Fruit fly (Drosophila melanogaster) whole organism, embryonic: Measurements from ENCODE around the gene Ac76E.
A peak's percentile ranks its signal among the peaks of the same experiment; 100 is the strongest.

Experiments
- Ada2b ChIP-seq: fragments of 200-800 bp; sonication (Bioruptor generic); IDR thresholded peaks from 2 replicates; pipeline ENCODE4 v1.3.6; 2022; ENCODE audit warnings: missing biosample characterization, missing genetic modification characterization
- Adf1 ChIP-seq: fragments of 200-800 bp; sonication (Bioruptor generic); IDR thresholded peaks from 2 replicates; pipeline ENCODE4 v1.3.6; 2022; ENCODE audit warnings: missing biosample characterization, missing genetic modification characterization
- Asciz ChIP-seq: fragments of 200-800 bp; sonication (Bioruptor generic); optimal IDR thresholded peaks from 2 replicates; lab custom pipeline; 2017; ENCODE audit warnings: missing biosample characterization, mild to moderate bottlenecking, missing genetic modification characterization, missing genetic modification reagents
- Bdp1 ChIP-seq: fragments of 200-800 bp; sonication (Bioruptor generic); optimal IDR thresholded peaks from 3 replicates; lab custom pipeline; 2016; ENCODE audit warnings: missing biosample characterization, missing genetic modification characterization
- CG10543 ChIP-seq: fragments of 200-800 bp; sonication (Bioruptor generic); optimal IDR thresholded peaks from 3 replicates; lab custom pipeline; 2017; ENCODE audit warnings: missing biosample characterization, mild to moderate bottlenecking, missing genetic modification characterization, moderate library complexity
- CG11085 ChIP-seq: fragments of 200-800 bp; sonication (Bioruptor generic); IDR thresholded peaks from 2 replicates; pipeline ENCODE4 v1.3.6; 2022; ENCODE audit warnings: missing biosample characterization, missing genetic modification characterization
- CG11456 ChIP-seq: fragments of 200-800 bp; sonication (Bioruptor generic); IDR thresholded peaks from 3 replicates; pipeline ENCODE4 v1.3.6; 2022; ENCODE audit warnings: missing biosample characterization, missing genetic modification characterization
- CG11696 ChIP-seq: fragments of 200-800 bp; sonication (Bioruptor generic); IDR thresholded peaks from 2 replicates; pipeline ENCODE4 v1.3.6; 2022; ENCODE audit warnings: missing biosample characterization, missing genetic modification characterization
- CG13123 ChIP-seq: fragments of 200-800 bp; sonication (Bioruptor generic); optimal IDR thresholded peaks from 2 replicates; lab custom pipeline; 2016; ENCODE audit warnings: missing biosample characterization, missing genetic modification characterization
- CG1603 ChIP-seq: fragments of 200-800 bp; sonication (Bioruptor generic); optimal IDR thresholded peaks from 2 replicates; lab custom pipeline; 2019; ENCODE audit warnings: missing biosample characterization, mild to moderate bottlenecking, missing genetic modification characterization, moderate library complexity
- CG17829 ChIP-seq: fragments of 200-800 bp; optimal IDR thresholded peaks from 2 replicates; lab custom pipeline; 2019; ENCODE audit warnings: missing biosample characterization, mild to moderate bottlenecking, missing genetic modification characterization, moderate library complexity
- CG30403 ChIP-seq: fragments of 200-800 bp; sonication (Bioruptor generic); optimal IDR thresholded peaks from 3 replicates; lab custom pipeline; 2016; ENCODE audit warnings: missing biosample characterization, missing genetic modification characterization
- CG33557 ChIP-seq: fragments of 200-800 bp; sonication (Bioruptor generic); optimal IDR thresholded peaks from 2 replicates; lab custom pipeline; 2019; ENCODE audit warnings: missing biosample characterization, mild to moderate bottlenecking, missing genetic modification characterization, moderate library complexity
- CG4360 ChIP-seq: fragments of 200-800 bp; sonication (Bioruptor generic); IDR thresholded peaks from 2 replicates; pipeline ENCODE4 v1.3.6; 2022; ENCODE audit warnings: missing biosample characterization, missing genetic modification characterization
- CG7987 ChIP-seq: fragments of 200-800 bp; sonication (Bioruptor generic); optimal IDR thresholded peaks from 2 replicates; lab custom pipeline; 2018; ENCODE audit warnings: missing biosample characterization, mild to moderate bottlenecking, missing genetic modification characterization, moderate library complexity
- CG8290 ChIP-seq, 3 experiments: fragments of 200-800 bp; sonication (Bioruptor generic); optimal IDR thresholded peaks; 2 replicates each; lab custom pipeline; 2016 to 2019; ENCODE audit warnings: missing biosample characterization in 3 of 3, missing genetic modification characterization in 3 of 3, mild to moderate bottlenecking in 2 of 3, moderate library complexity in 1 of 3
- CG9215 ChIP-seq: fragments of 200-800 bp; sonication (Bioruptor generic); IDR thresholded peaks from 2 replicates; pipeline ENCODE4 v1.3.6; 2022; ENCODE audit warnings: missing biosample characterization, missing genetic modification characterization
- CG9437 ChIP-seq: fragments of 200-800 bp; sonication (Bioruptor generic); optimal IDR thresholded peaks from 2 replicates; lab custom pipeline; 2018; ENCODE audit warnings: missing biosample characterization, mild to moderate bottlenecking, missing genetic modification characterization
- CG9727 ChIP-seq: fragments of 200-800 bp; sonication (Bioruptor generic); optimal IDR thresholded peaks from 3 replicates; lab custom pipeline; 2017; ENCODE audit warnings: missing biosample characterization, mild to moderate bottlenecking, missing genetic modification characterization
- HHEX ChIP-seq: fragments of 200-800 bp; sonication (Bioruptor generic); optimal IDR thresholded peaks from 3 replicates; lab custom pipeline; 2017; ENCODE audit warnings: missing biosample characterization, mild to moderate bottlenecking, missing genetic modification characterization, missing genetic modification reagents
- Hr78 ChIP-seq, 2 experiments: fragments of 200-800 bp in 1 of 2; fragments of >200 bp in 1 of 2; sonication (Bioruptor generic) in 1 of 2; optimal IDR thresholded peaks; 2 replicates each; lab custom pipeline; 2017 to 2019; ENCODE audit warnings: missing biosample characterization in 2 of 2, missing genetic modification characterization in 2 of 2, mild to moderate bottlenecking in 1 of 2, moderate library complexity in 1 of 2
- MESR4 ChIP-seq: fragments of 200-800 bp; sonication (Bioruptor generic); optimal IDR thresholded peaks from 2 replicates; lab custom pipeline; 2018; ENCODE audit warnings: missing biosample characterization, mild to moderate bottlenecking, missing genetic modification characterization, moderate library complexity
- Oli ChIP-seq: fragments of 200-800 bp; sonication (Bioruptor generic); optimal IDR thresholded peaks from 2 replicates; lab custom pipeline; 2018; ENCODE audit warnings: missing biosample characterization, mild to moderate bottlenecking, missing genetic modification characterization, moderate library complexity
- PHDP ChIP-seq: fragments of 200-800 bp; sonication (Bioruptor generic); optimal IDR thresholded peaks from 3 replicates; lab custom pipeline; 2018; ENCODE audit warnings: missing biosample characterization, mild to moderate bottlenecking, missing genetic modification characterization, moderate library complexity
- Poxn ChIP-seq: fragments of 200-800 bp; sonication (Bioruptor generic); IDR thresholded peaks from 2 replicates; pipeline ENCODE4 v1.3.6; 2022; ENCODE audit warnings: missing biosample characterization, missing genetic modification characterization
- Ssrp ChIP-seq: fragments of 200-800 bp; sonication (Bioruptor generic); optimal IDR thresholded peaks from 2 replicates; lab custom pipeline; 2018; ENCODE audit warnings: missing biosample characterization, mild to moderate bottlenecking, missing genetic modification characterization, moderate library complexity
- Trl ChIP-seq, 3 experiments: fragments of >200 bp in 2 of 3; fragments of 200-800 bp in 1 of 3; sonication (Bioruptor generic) in 1 of 3; optimal IDR thresholded peaks; 2 replicates in 1 of 3; 3 replicates in 2 of 3; lab custom pipeline; 2016 to 2017; ENCODE audit warnings: missing biosample characterization in 1 of 3, missing genetic modification characterization in 1 of 3
- Usf ChIP-seq: fragments of 200-800 bp; sonication (Bioruptor generic); optimal IDR thresholded peaks from 2 replicates; lab custom pipeline; 2017; ENCODE audit warnings: missing genotype, missing biosample characterization, missing genetic modification characterization
- Xrp1 ChIP-seq: fragments of 200-800 bp; sonication (Bioruptor generic); IDR thresholded peaks from 2 replicates; pipeline ENCODE4 v1.3.6; 2022; ENCODE audit warnings: missing biosample characterization, missing genetic modification characterization
- bigmax ChIP-seq: fragments of 200-800 bp; sonication (Bioruptor generic); optimal IDR thresholded peaks from 2 replicates; lab custom pipeline; 2018; ENCODE audit warnings: missing biosample characterization, mild to moderate bottlenecking, missing genetic modification characterization
- chinmo ChIP-seq: fragments of 200-800 bp; sonication (Bioruptor generic); IDR thresholded peaks from 4 replicates; pipeline ENCODE4 v1.3.6; 2022; ENCODE audit warnings: missing biosample characterization, missing genetic modification characterization; ENCODE audit not compliant: partially characterized antibody
- corto ChIP-seq: fragments of 200-800 bp; sonication (Bioruptor generic); optimal IDR thresholded peaks from 2 replicates; lab custom pipeline; 2016; ENCODE audit warnings: missing biosample characterization, mild to moderate bottlenecking, missing genetic modification characterization, moderate library complexity
- exex ChIP-seq: fragments of 200-800 bp; sonication (Bioruptor generic); optimal IDR thresholded peaks from 4 replicates; lab custom pipeline; 2018; ENCODE audit warnings: missing biosample characterization, mild to moderate bottlenecking, missing genetic modification characterization, moderate library complexity
- gem ChIP-seq: fragments of 200-800 bp; sonication (Bioruptor generic); optimal IDR thresholded peaks from 2 replicates; lab custom pipeline; 2019; ENCODE audit warnings: missing biosample characterization, mild to moderate bottlenecking, missing genetic modification characterization, moderate library complexity
- grau ChIP-seq: fragments of 200-800 bp; optimal IDR thresholded peaks from 3 replicates; lab custom pipeline; 2019; ENCODE audit warnings: missing biosample characterization, mild to moderate bottlenecking, missing genetic modification characterization, moderate library complexity
- ham ChIP-seq: fragments of 200-800 bp; sonication (Bioruptor generic); IDR thresholded peaks from 2 replicates; pipeline ENCODE4 v1.3.6; 2022; ENCODE audit warnings: missing biosample characterization, missing genetic modification characterization
- jing ChIP-seq: fragments of 200-800 bp; sonication (Bioruptor generic); optimal IDR thresholded peaks from 2 replicates; lab custom pipeline; 2018; ENCODE audit warnings: missing biosample characterization, mild to moderate bottlenecking, missing genetic modification characterization
- klu ChIP-seq: fragments of 200-800 bp; sonication (Bioruptor generic); IDR thresholded peaks from 2 replicates; pipeline ENCODE4 v1.3.6; 2022; ENCODE audit warnings: missing biosample characterization, missing genetic modification characterization
- lov ChIP-seq, 2 experiments: fragments of 200-800 bp in 1 of 2; fragments of >200 bp in 1 of 2; sonication (Bioruptor generic) in 1 of 2; IDR thresholded peaks in 1 of 2; optimal IDR thresholded peaks in 1 of 2; 2 replicates in 1 of 2; 3 replicates in 1 of 2; pipeline versions ENCODE4 v1.3.6 to Lab custom; 2017 to 2022; ENCODE audit warnings: missing biosample characterization in 1 of 2, missing genetic modification characterization in 1 of 2
- mld ChIP-seq: fragments of 200-800 bp; sonication (Bioruptor generic); IDR thresholded peaks from 3 replicates; pipeline ENCODE4 v1.3.6; 2022; ENCODE audit warnings: missing biosample characterization, missing genetic modification characterization; ENCODE audit not compliant: partially characterized antibody
- oc ChIP-seq: fragments of 200-800 bp; sonication (Bioruptor generic); optimal IDR thresholded peaks from 2 replicates; lab custom pipeline; 2018; ENCODE audit warnings: missing biosample characterization, mild to moderate bottlenecking, missing genetic modification characterization, moderate library complexity
- pfk ChIP-seq: fragments of 200-800 bp; sonication (Bioruptor generic); optimal IDR thresholded peaks from 2 replicates; lab custom pipeline; 2018; ENCODE audit warnings: missing biosample characterization, mild to moderate bottlenecking, missing genetic modification characterization, moderate library complexity
- schlank ChIP-seq: fragments of 200-800 bp; sonication (Bioruptor generic); optimal IDR thresholded peaks from 2 replicates; lab custom pipeline; 2018; ENCODE audit warnings: missing biosample characterization, mild to moderate bottlenecking, missing genetic modification characterization
- sd ChIP-seq: fragments of 200-800 bp; sonication (Bioruptor generic); optimal IDR thresholded peaks from 3 replicates; lab custom pipeline; 2018; ENCODE audit warnings: missing biosample characterization, mild to moderate bottlenecking, missing genetic modification characterization, moderate library complexity
- stwl ChIP-seq: fragments of 200-800 bp; sonication (Bioruptor generic); optimal IDR thresholded peaks from 3 replicates; lab custom pipeline; 2018; ENCODE audit warnings: missing biosample characterization, mild to moderate bottlenecking, missing genetic modification characterization, moderate library complexity
- unc-4 ChIP-seq: fragments of 200-800 bp; sonication (Bioruptor generic); IDR thresholded peaks from 2 replicates; pipeline ENCODE4 v1.3.6; 2022; ENCODE audit warnings: missing biosample characterization, missing genetic modification characterization; ENCODE audit not compliant: partially characterized antibody

Ac76E gene

dm6 chr3L:19900184-19901089 is 38.6 kb upstream of the Ac76E start (continued):
- TF ChIP-seq Bdp1 (GFP tag; lab: Kevin White, UChicago), result no peak
- no peak for TF ChIP-seq HHEX (GFP tag; lab: Kevin White, UChicago)
- TF ChIP-seq corto (GFP tag; lab: Kevin White, UChicago), result peak; percentile 7
- TF ChIP-seq Ssrp (tag; lab: Kevin White, UChicago), result no peak
- TF ChIP-seq Adf1 (GFP tag; lab: Robert Waterston, UW), result no peak
- 0 out of 2 replicates have a peak, but pooled peaks have one; percentile 15 for TF ChIP-seq Xrp1 (GFP tag; lab: Robert Waterston, UW)
- no peak for TF ChIP-seq mld
- 0 out of 4 replicates have a peak, but pooled peaks have one; percentile 45 for TF ChIP-seq chinmo (GFP tag; lab: Robert Waterston, UW)
- TF ChIP-seq CG10543 (GFP tag; lab: Kevin White, UChicago), result peak; percentile 6
- TF ChIP-seq CG17829 (tag; lab: Kevin White, UChicago), result no peak
- TF ChIP-seq gem (tag; lab: Kevin White, UChicago), result peak; percentile 39
- no peak for TF ChIP-seq schlank (tag; lab: Kevin White, UChicago)
- TF ChIP-seq jing (GFP tag; lab: Kevin White, UChicago), result no peak
- no peak for TF ChIP-seq CG9215
- no peak for TF ChIP-seq CG13123 (GFP tag; lab: Kevin White, UChicago)
- TF ChIP-seq MESR4 (GFP tag; lab: Kevin White, UChicago), result no peak
- peak; percentile 22 for TF ChIP-seq CG1603 (tag; lab: Kevin White, UChicago)
- no peak for TF ChIP-seq bigmax (GFP tag; lab: Kevin White, UChicago)
- TF ChIP-seq CG11085 (GFP tag; lab: Robert Waterston, UW), result no peak
- peak; percentile 58; the same call in 1 of the 2 replicates for TF ChIP-seq CG4360 (GFP tag; lab: Robert Waterston, UW)
- TF ChIP-seq Asciz (GFP tag; lab: Kevin White, UChicago), result no peak
- no peak for TF ChIP-seq CG30403 (GFP tag; lab: Kevin White, UChicago)
- TF ChIP-seq grau, result peak; percentile 24
- no peak for TF ChIP-seq unc-4
- no peak for TF ChIP-seq Poxn
- no peak for TF ChIP-seq pfk
- 0 out of 2 replicates have a peak, but pooled peaks have one; percentile 15 for TF ChIP-seq CG11696 (GFP tag; lab: Robert Waterston, UW)
- TF ChIP-seq ham (GFP tag; lab: Robert Waterston, UW), result no peak
- TF ChIP-seq Trl (optimal IDR thresholded peaks at IDR 0.05; lab: Kevin White, UChicago), result peak; percentile 4 to 22
- TF ChIP-seq Trl (GFP tag; optimal IDR thresholded peaks at IDR 0.05; lab: Kevin White, UChicago), result no peak
- no peak for TF ChIP-seq lov (optimal IDR thresholded peaks at IDR 0.05; lab: Kevin White, UChicago)
- TF ChIP-seq lov (GFP tag; IDR thresholded peaks at IDR 0.05; lab: Robert Waterston, UW), result no peak
- TF ChIP-seq klu (GFP tag; lab: Robert Waterston, UW), result no peak
- no peak for TF ChIP-seq CG33557 (GFP tag; lab: Kevin White, UChicago)
- TF ChIP-seq CG11456, result no peak
- no peak for TF ChIP-seq exex
- peak; percentile 61 for TF ChIP-seq stwl (tag; lab: Kevin White, UChicago)
- peak; percentile 7 for TF ChIP-seq CG9727 (GFP tag; lab: Kevin White, UChicago)
- TF ChIP-seq Usf (GFP tag; lab: Kevin White, UChicago), result no peak
- TF ChIP-seq oc (tag; lab: Kevin White, UChicago), result no peak
- no peak for TF ChIP-seq CG8290 (GFP tag; optimal IDR thresholded peaks at IDR 0.05; lab: Kevin White, UChicago)
- peak; percentile 25 to 40 for TF ChIP-seq CG8290 (tag; optimal IDR thresholded peaks at IDR 0.05; lab: Kevin White, UChicago)
- peak; percentile 72 for TF ChIP-seq sd (tag; lab: Kevin White, UChicago)
- TF ChIP-seq Oli (tag; lab: Kevin White, UChicago), result no peak
- TF ChIP-seq CG7987, result no peak
- peak; percentile 23 for TF ChIP-seq PHDP (tag; lab: Kevin White, UChicago)
- no peak for TF ChIP-seq Ada2b (GFP tag; lab: Robert Waterston, UW)
- peak; percentile 6 for TF ChIP-seq CG9437 (GFP tag; lab: Kevin White, UChicago)
- peak in 1 of 2 experiments; percentile 47 for TF ChIP-seq Hr78 (GFP tag; optimal IDR thresholded peaks at IDR 0.05; lab: Kevin White, UChicago)
